Fruit fly (Drosophila melanogaster): ENCODE data around the gene CG5953.
A peak's percentile ranks its signal among the peaks of the same experiment; 100 is the strongest.

CG5953 gene

dm6 chr2L:16532702-16533385 lies at the start of gene CG5953 (continued):
- TF ChIP-seq org-1 (GFP tag; optimal IDR thresholded peaks at IDR 0.05) (peak; percentile 95), D19B (GFP tag; optimal IDR thresholded peaks at IDR 0.05) (peak; percentile 91), CG15479 (GFP tag; optimal IDR thresholded peaks at IDR 0.05) (peak; percentile 67), D (optimal IDR thresholded peaks at IDR 0.05) (no peak), D (GFP tag; optimal IDR thresholded peaks at IDR 0.05) (peak; percentile 95), maf-S (GFP tag; optimal IDR thresholded peaks at IDR 0.05) (peak; percentile 91), CG4360 (GFP tag; IDR thresholded peaks at IDR 0.05) (peak; percentile 93), CG15269 (tag; optimal IDR thresholded peaks at IDR 0.05) (peak; percentile 96), NK7.1 (GFP tag; optimal IDR thresholded peaks at IDR 0.05) (peak; percentile 93), CG8359 (GFP tag; optimal IDR thresholded peaks at IDR 0.05; ENCODE audit: borderline replicate concordance) (peak; percentile 92), disco-r (GFP tag; optimal IDR thresholded peaks at IDR 0.05) (peak; percentile 90), Deaf1 (tag; optimal IDR thresholded peaks at IDR 0.05) (peak; percentile 87), Optix (GFP tag; IDR thresholded peaks at IDR 0.05) (peak; percentile 83), shn (GFP tag; optimal IDR thresholded peaks at IDR 0.05) (peak; percentile 92), Hsf (GFP tag; optimal IDR thresholded peaks at IDR 0.05) (peak; percentile 95), odd (GFP tag; optimal IDR thresholded peaks at IDR 0.05) (peak; percentile 95), Ada2b (GFP tag; IDR thresholded peaks at IDR 0.05) (peak; percentile 98), Eip74EF (GFP tag; optimal IDR thresholded peaks at IDR 0.05) (peak in 1 of 2 experiments; percentile 97), p53 (GFP tag; optimal IDR thresholded peaks at IDR 0.05) (peak; percentile 45), CG1832 (GFP tag; optimal IDR thresholded peaks at IDR 0.05) (no peak), lov (optimal IDR thresholded peaks at IDR 0.05) (no peak), lov (GFP tag; IDR thresholded peaks at IDR 0.05) (peak; percentile 89; the same call in 2 of the 3 replicates), HmgZ (tag; optimal IDR thresholded peaks at IDR 0.05) (peak; percentile 96), br (optimal IDR thresholded peaks at IDR 0.05) (no peak), pita (GFP tag; optimal IDR thresholded peaks at IDR 0.05) (no peak), Camta (GFP tag; optimal IDR thresholded peaks at IDR 0.05) (peak; percentile 94), gem (tag; optimal IDR thresholded peaks at IDR 0.05) (peak; percentile 98), hb (GFP tag; IDR thresholded peaks at IDR 0.05; ENCODE audit: partially characterized antibody) (no peak), Chrac-16 (GFP tag; optimal IDR thresholded peaks at IDR 0.05) (peak; percentile 95), CG11723 (GFP tag; optimal IDR thresholded peaks at IDR 0.05) (peak; percentile 94), CG32532 (GFP tag; IDR thresholded peaks at IDR 0.05) (peak; percentile 97), CG33213 (GFP tag; optimal IDR thresholded peaks at IDR 0.05) (peak; percentile 81), CG31388 (GFP tag; optimal IDR thresholded peaks at IDR 0.05) (peak; percentile 84), sima (GFP tag; optimal IDR thresholded peaks at IDR 0.05) (peak; percentile 79), unpg (GFP tag; optimal IDR thresholded peaks at IDR 0.05) (peak; percentile 98), CG6272 (GFP tag; IDR thresholded peaks at IDR 0.05) (peak; percentile 94), HLH4C (GFP tag; IDR thresholded peaks at IDR 0.05; ENCODE audit: partially characterized antibody) (no peak; the same call in 2 of the 3 replicates), CG13123 (GFP tag; optimal IDR thresholded peaks at IDR 0.05) (peak; percentile 85), CG12299 (tag; optimal IDR thresholded peaks at IDR 0.05) (peak; percentile 90), sr (GFP tag; IDR thresholded peaks at IDR 0.05) (peak; percentile 32; the same call in 1 of the 3 replicates), caup (GFP tag; optimal IDR thresholded peaks at IDR 0.05; ENCODE audit: severe bottlenecking) (peak; percentile 95), CG7556 (GFP tag; optimal IDR thresholded peaks at IDR 0.05) (peak; percentile 98), pnt (GFP tag; optimal IDR thresholded peaks at IDR 0.05) (peak; percentile 89), Dip3 (GFP tag; optimal IDR thresholded peaks at IDR 0.05) (peak; percentile 93), CG3995 (GFP tag; optimal IDR thresholded peaks at IDR 0.05) (peak; percentile 63), klu (GFP tag; IDR thresholded peaks at IDR 0.05) (peak; percentile 95), CG17612 (GFP tag; IDR thresholded peaks at IDR 0.05) (peak; percentile 94), Vsx1 (GFP tag; optimal IDR thresholded peaks at IDR 0.05) (peak; percentile 90), Dll (GFP tag; IDR thresholded peaks at IDR 0.05; ENCODE audit: partially characterized antibody) (no peak), bcd (GFP tag; optimal IDR thresholded peaks at IDR 0.05) (peak; percentile 97)
